Worm (Caenorhabditis elegans): ENCODE data around the gene F31B12.4.

The F31B12.4 gene

DNA sequence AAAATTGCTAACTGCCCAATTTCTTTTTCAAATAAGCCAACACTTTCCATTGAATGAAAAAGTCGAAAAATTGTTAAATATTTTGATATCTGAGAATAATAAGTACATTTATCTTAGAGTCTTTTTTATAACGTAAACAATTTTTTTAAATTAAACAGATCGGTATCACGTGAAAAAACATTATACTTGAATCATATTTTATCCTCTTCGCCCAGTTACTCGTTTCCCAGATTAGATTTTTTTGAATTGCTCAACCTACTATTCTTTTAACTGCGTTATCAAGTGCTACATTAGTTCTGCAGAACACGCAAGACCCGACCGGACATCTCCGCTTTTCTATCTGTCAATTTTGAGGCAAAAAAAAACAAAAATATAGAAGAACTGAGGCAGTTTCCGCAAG is at the start of gene F31B12.4:
F31B12.4 (plus strand) TSS at position 301 of the 400 bp plus-strand sequence.
- TF ChIP-seq nhr-6 (tag; optimal IDR thresholded peaks at IDR 0.05) = no peak
- TF ChIP-seq mbf-1 (tag; optimal IDR thresholded peaks at IDR 0.05) = no peak
- TF ChIP-seq ama-1 (optimal IDR thresholded peaks at IDR 0.05) = no peak
- no peak for TF ChIP-seq crh-2 (tag; optimal IDR thresholded peaks at IDR 0.05)
- no peak for TF ChIP-seq ceh-16 (tag; optimal IDR thresholded peaks at IDR 0.05)
- TF ChIP-seq ceh-82 (tag; optimal IDR thresholded peaks at IDR 0.05) = no peak
- no peak for TF ChIP-seq nhr-12 (tag; optimal IDR thresholded peaks at IDR 0.05)
- TF ChIP-seq alr-1 (tag; optimal IDR thresholded peaks at IDR 0.05) = no peak
- no peak for TF ChIP-seq skn-1 (tag; optimal IDR thresholded peaks at IDR 0.05)
- TF ChIP-seq aly-2 (tag; optimal IDR thresholded peaks at IDR 0.05) = no peak
- no peak for TF ChIP-seq ztf-4 (tag; optimal IDR thresholded peaks at IDR 0.05)
- no peak for TF ChIP-seq nhr-129 (tag; optimal IDR thresholded peaks at IDR 0.05)
- TF ChIP-seq lin-11 (tag; optimal IDR thresholded peaks at IDR 0.05) = no peak
- TF ChIP-seq sem-4 (tag; optimal IDR thresholded peaks at IDR 0.05) = no peak
- no peak for TF ChIP-seq lsy-2 (tag; optimal IDR thresholded peaks at IDR 0.05)
- TF ChIP-seq egl-27 (tag; optimal IDR thresholded peaks at IDR 0.05) = no peak
- TF ChIP-seq sma-9 (GFP tag; optimal IDR thresholded peaks at IDR 0.05) = no peak
- no peak for TF ChIP-seq sma-9 (tag; optimal IDR thresholded peaks at IDR 0.05)
- TF ChIP-seq elt-3 (tag; optimal IDR thresholded peaks at IDR 0.05) = no peak

DNA sequence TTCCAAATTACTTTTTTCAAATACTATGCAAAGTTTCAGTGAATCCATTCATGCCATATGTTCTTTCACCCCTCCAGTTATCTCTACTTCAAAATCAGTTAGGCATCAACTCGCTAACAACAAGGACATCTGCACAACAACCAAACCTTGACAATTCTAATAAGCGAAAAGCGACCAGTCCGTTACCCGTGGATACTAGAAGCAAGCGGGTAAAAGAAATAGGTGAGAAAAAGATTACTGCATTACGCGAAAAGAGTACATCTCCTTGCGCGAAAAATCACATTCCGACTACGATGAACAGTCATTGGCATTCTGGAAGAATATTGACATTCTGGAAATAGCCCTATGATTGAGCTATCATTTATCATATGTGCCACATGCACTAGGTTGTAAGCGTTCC is 48.4 kb upstream of the F31B12.4 start:
- TF ChIP-seq nhr-77 (tag; optimal IDR thresholded peaks at IDR 0.05) = no peak
- TF ChIP-seq nhr-237 (tag; optimal IDR thresholded peaks at IDR 0.05) = no peak
- TF ChIP-seq nhr-23 (tag; optimal IDR thresholded peaks at IDR 0.05) = no peak
- TF ChIP-seq fos-1 (tag; optimal IDR thresholded peaks at IDR 0.05) = no peak
- TF ChIP-seq mbf-1 (tag; optimal IDR thresholded peaks at IDR 0.05) = no peak
- TF ChIP-seq C34F6.9 (tag; optimal IDR thresholded peaks at IDR 0.05) = no peak
- TF ChIP-seq egl-27 (tag; optimal IDR thresholded peaks at IDR 0.05) = no peak
- no peak for TF ChIP-seq elt-3 (tag; optimal IDR thresholded peaks at IDR 0.05)
- TF ChIP-seq lin-11 (tag; optimal IDR thresholded peaks at IDR 0.05) = peak; percentile 66
- no peak for TF ChIP-seq unc-39 (tag; optimal IDR thresholded peaks at IDR 0.05)
- no peak for TF ChIP-seq F13H6.1 (tag; optimal IDR thresholded peaks at IDR 0.05)
- TF ChIP-seq crh-2 (tag; optimal IDR thresholded peaks at IDR 0.05) = no peak
- TF ChIP-seq skn-1 (tag; optimal IDR thresholded peaks at IDR 0.05) = no peak
- TF ChIP-seq sma-3 (GFP tag; optimal IDR thresholded peaks at IDR 0.05) = peak; percentile 21
- TF ChIP-seq nhr-21 (tag; optimal IDR thresholded peaks at IDR 0.05) = peak; percentile 55
- TF ChIP-seq aly-2 (tag; optimal IDR thresholded peaks at IDR 0.05) = no peak
- TF ChIP-seq nhr-129 (tag; optimal IDR thresholded peaks at IDR 0.05) = peak; percentile 73
- no peak for TF ChIP-seq ztf-11 (tag; optimal IDR thresholded peaks at IDR 0.05)
- TF ChIP-seq lsy-2 (tag; optimal IDR thresholded peaks at IDR 0.05) = no peak
- TF ChIP-seq unc-55 (GFP tag; optimal IDR thresholded peaks at IDR 0.05) = no peak
- no peak for TF ChIP-seq ztf-1 (GFP tag; conservative IDR thresholded peaks at IDR 0.05)
- no peak for TF ChIP-seq elt-1 (tag; optimal IDR thresholded peaks at IDR 0.05)
- no peak for TF ChIP-seq sem-4 (tag; optimal IDR thresholded peaks at IDR 0.05)
- TF ChIP-seq nhr-10 (tag; optimal IDR thresholded peaks at IDR 0.05) = no peak

DNA sequence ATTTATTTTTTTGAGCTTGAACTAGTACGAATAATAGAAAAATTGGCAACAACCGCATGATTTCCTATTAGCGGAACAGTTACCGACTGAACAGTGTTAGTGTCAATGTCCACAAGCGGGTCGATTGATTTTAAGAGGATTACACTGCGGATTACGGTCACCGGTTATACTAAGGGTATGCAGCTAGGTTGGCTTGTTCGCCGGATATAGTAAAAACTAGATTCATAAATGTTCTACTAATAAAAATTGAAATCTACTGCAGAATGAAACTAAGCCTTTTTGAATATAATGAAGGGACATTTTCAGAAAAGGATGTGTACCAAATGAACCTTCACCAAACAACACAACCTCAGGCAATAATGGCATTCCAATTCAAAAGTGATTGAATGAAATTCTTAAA is 46.9 kb upstream of the F31B12.4 start, which contains the start of gene R07A4.4:
R07A4.4 (minus strand) TSS at position 101 of the 400 bp plus-strand sequence.
- TF ChIP-seq skn-1 (tag; optimal IDR thresholded peaks at IDR 0.05) = no peak
- TF ChIP-seq Y55F3AM.14 (GFP tag; optimal IDR thresholded peaks at IDR 0.05) = no peak
- no peak for TF ChIP-seq lin-13 (GFP tag; optimal IDR thresholded peaks at IDR 0.05)
- TF ChIP-seq fos-1 (tag; optimal IDR thresholded peaks at IDR 0.05) = no peak
- no peak for TF ChIP-seq egl-27 (tag; optimal IDR thresholded peaks at IDR 0.05)
- no peak for TF ChIP-seq elt-3 (tag; optimal IDR thresholded peaks at IDR 0.05)
- no peak for TF ChIP-seq R02D3.7 (tag; optimal IDR thresholded peaks at IDR 0.05)
- TF ChIP-seq unc-55 (GFP tag; optimal IDR thresholded peaks at IDR 0.05) = no peak
- TF ChIP-seq peb-1 (tag; optimal IDR thresholded peaks at IDR 0.05) = no peak
- no peak for TF ChIP-seq nhr-11 (tag; optimal IDR thresholded peaks at IDR 0.05)

DNA sequence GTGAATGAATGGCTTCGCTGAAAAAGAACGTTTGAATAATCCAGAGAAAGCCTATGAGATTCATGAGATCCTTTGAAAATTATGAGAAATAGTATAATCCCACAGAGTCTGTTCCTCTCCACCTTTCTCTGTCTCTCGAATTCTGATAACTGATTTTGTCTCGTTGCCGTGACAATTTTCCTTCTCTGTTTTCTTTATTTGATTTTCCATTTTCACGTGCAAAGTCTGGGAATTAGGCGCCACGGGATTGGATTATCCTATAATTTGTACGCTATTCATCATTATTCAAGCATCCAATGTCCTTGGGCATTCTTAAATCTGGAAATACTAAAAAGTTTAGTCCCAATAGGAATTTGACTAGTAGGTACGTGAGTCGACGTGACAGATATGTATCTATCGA is 46.1 kb upstream of the F31B12.4 start:
- TF ChIP-seq mbf-1 (tag; optimal IDR thresholded peaks at IDR 0.05) (no peak), nhr-129 (tag; optimal IDR thresholded peaks at IDR 0.05) (no peak)

Data from whole organism, L2 larva.